Worm (Caenorhabditis elegans): ENCODE data around the gene ubc-17.

- TF ChIP-seq ama-1 (optimal IDR thresholded peaks at IDR 0.05) (no peak), F13C5.2 (tag; optimal IDR thresholded peaks at IDR 0.05) (no peak), hmg-4 (GFP tag; optimal IDR thresholded peaks at IDR 0.05) (no peak), B0310.2 (tag; optimal IDR thresholded peaks at IDR 0.05) (no peak), flt-1 (GFP tag; IDR thresholded peaks at IDR 0.05) (no peak)
Measured at ce11 chrX:7063236-7063635, 12.8 kb downstream of the ubc-17 start, which contains the start of gene B0403.3.

Data from whole organism, early embryonic.